Fruit fly (Drosophila melanogaster) whole organism, embryonic: Measurements from ENCODE around the gene CG7607.

Experiments
- Adf1 ChIP-seq: fragments of 200-800 bp; sonication (Bioruptor generic); IDR thresholded peaks from 2 replicates; pipeline ENCODE4 v1.3.6; 2022; ENCODE audit warnings: missing biosample characterization, missing genetic modification characterization
- Blimp-1 ChIP-seq: fragments of 200-800 bp; sonication (Bioruptor generic); optimal IDR thresholded peaks from 3 replicates; lab custom pipeline; 2018; ENCODE audit warnings: missing biosample characterization, missing genetic modification characterization, mild to moderate bottlenecking, moderate library complexity, missing genetic modification reagents
- C15 ChIP-seq: fragments of 200-800 bp; sonication (Bioruptor generic); IDR thresholded peaks from 3 replicates; pipeline ENCODE4 v1.3.6; 2022; ENCODE audit warnings: missing biosample characterization, missing genetic modification characterization
- CG10147 ChIP-seq: fragments of 200-800 bp; sonication (Bioruptor generic); optimal IDR thresholded peaks from 2 replicates; lab custom pipeline; 2019; ENCODE audit warnings: missing biosample characterization, mild to moderate bottlenecking, missing genetic modification characterization, moderate library complexity
- CG10543 ChIP-seq: fragments of 200-800 bp; sonication (Bioruptor generic); optimal IDR thresholded peaks from 3 replicates; lab custom pipeline; 2017; ENCODE audit warnings: missing biosample characterization, mild to moderate bottlenecking, missing genetic modification characterization, moderate library complexity
- CG10654 ChIP-seq: fragments of 200-800 bp; sonication (Bioruptor generic); optimal IDR thresholded peaks from 2 replicates; lab custom pipeline; 2016; ENCODE audit warnings: missing biosample characterization, missing genetic modification characterization
- CG11085 ChIP-seq: fragments of 200-800 bp; sonication (Bioruptor generic); IDR thresholded peaks from 2 replicates; pipeline ENCODE4 v1.3.6; 2022; ENCODE audit warnings: missing biosample characterization, missing genetic modification characterization
- CG11093 ChIP-seq: fragments of 200-800 bp; sonication (Bioruptor generic); IDR thresholded peaks from 3 replicates; pipeline ENCODE4 v1.3.6; 2022; ENCODE audit warnings: missing biosample characterization, missing genetic modification characterization
- CG11504 ChIP-seq: fragments of 200-800 bp; sonication (Bioruptor generic); optimal IDR thresholded peaks from 3 replicates; lab custom pipeline; 2019; ENCODE audit warnings: missing biosample characterization, mild to moderate bottlenecking, missing genetic modification characterization, moderate library complexity
- CG11560 ChIP-seq: fragments of 200-800 bp; sonication (Bioruptor generic); IDR thresholded peaks from 3 replicates; pipeline ENCODE4 v1.3.6; 2022; ENCODE audit warnings: missing biosample characterization, missing genetic modification characterization
- CG12769 ChIP-seq: fragments of 200-800 bp; sonication (Bioruptor generic); optimal IDR thresholded peaks from 2 replicates; lab custom pipeline; 2019; ENCODE audit warnings: missing biosample characterization, mild to moderate bottlenecking, missing genetic modification characterization, moderate library complexity
- CG13123 ChIP-seq: fragments of 200-800 bp; sonication (Bioruptor generic); optimal IDR thresholded peaks from 2 replicates; lab custom pipeline; 2016; ENCODE audit warnings: missing biosample characterization, missing genetic modification characterization
- CG13287 ChIP-seq: fragments of 200-800 bp; sonication (Bioruptor generic); IDR thresholded peaks from 2 replicates; pipeline ENCODE4 v1.3.6; 2022; ENCODE audit warnings: missing biosample characterization, missing genetic modification characterization; ENCODE audit not compliant: partially characterized antibody
- CG15073 ChIP-seq: fragments of 200-800 bp; sonication (Bioruptor generic); optimal IDR thresholded peaks from 2 replicates; lab custom pipeline; 2016; ENCODE audit warnings: missing biosample characterization, missing genetic modification characterization
- CG15601 ChIP-seq: fragments of 200-800 bp; sonication (Bioruptor generic); optimal IDR thresholded peaks from 3 replicates; lab custom pipeline; 2019; ENCODE audit warnings: missing biosample characterization, mild to moderate bottlenecking, missing genetic modification characterization, moderate library complexity
- CG16815 ChIP-seq: fragments of 200-800 bp; sonication (Bioruptor generic); optimal IDR thresholded peaks from 3 replicates; lab custom pipeline; 2017; ENCODE audit warnings: missing biosample characterization, mild to moderate bottlenecking, missing genetic modification characterization
- CG2678 ChIP-seq: fragments of 200-800 bp; sonication (Bioruptor generic); optimal IDR thresholded peaks from 3 replicates; lab custom pipeline; 2019; ENCODE audit warnings: missing biosample characterization, mild to moderate bottlenecking, missing genetic modification characterization, moderate library complexity
- CG30431 ChIP-seq: fragments of 200-800 bp; sonication (Bioruptor generic); optimal IDR thresholded peaks from 2 replicates; lab custom pipeline; 2017; ENCODE audit warnings: missing biosample characterization, missing genetic modification characterization
- CG31388 ChIP-seq: fragments of 200-800 bp; sonication (Bioruptor generic); optimal IDR thresholded peaks from 2 replicates; lab custom pipeline; 2016; ENCODE audit warnings: missing biosample characterization, missing genetic modification characterization
- CG4328 ChIP-seq: fragments of 200-800 bp; sonication (Bioruptor generic); optimal IDR thresholded peaks from 3 replicates; lab custom pipeline; 2017; ENCODE audit warnings: missing biosample characterization, missing genetic modification reagents, missing genetic modification characterization
- CG4360 ChIP-seq: fragments of 200-800 bp; sonication (Bioruptor generic); IDR thresholded peaks from 2 replicates; pipeline ENCODE4 v1.3.6; 2022; ENCODE audit warnings: missing biosample characterization, missing genetic modification characterization
- CG6813 ChIP-seq: fragments of 200-800 bp; sonication (Bioruptor generic); optimal IDR thresholded peaks from 2 replicates; lab custom pipeline; 2017; ENCODE audit warnings: missing biosample characterization, missing genetic modification characterization, mild to moderate bottlenecking, moderate library complexity, missing genetic modification reagents
- CG9609 ChIP-seq: fragments of 200-800 bp; sonication (Bioruptor generic); optimal IDR thresholded peaks from 3 replicates; lab custom pipeline; 2016; ENCODE audit warnings: missing biosample characterization, missing genetic modification characterization
- D19A ChIP-seq: fragments of 200-800 bp; optimal IDR thresholded peaks from 3 replicates; lab custom pipeline; 2019; ENCODE audit warnings: missing biosample characterization, mild to moderate bottlenecking, missing genetic modification characterization, moderate library complexity
- Dip3 ChIP-seq: fragments of 200-800 bp; sonication (Bioruptor generic); optimal IDR thresholded peaks from 3 replicates; lab custom pipeline; 2016; ENCODE audit warnings: missing biosample characterization, missing genetic modification characterization
- Eip74EF ChIP-seq, 2 experiments: fragments of 200-800 bp in 1 of 2; fragments of >200 bp in 1 of 2; sonication (Bioruptor generic) in 1 of 2; optimal IDR thresholded peaks; 2 replicates each; lab custom pipeline; 2017 to 2019; ENCODE audit warnings: missing biosample characterization in 2 of 2, missing genetic modification characterization in 2 of 2, mild to moderate bottlenecking in 1 of 2, moderate library complexity in 1 of 2
- Fer1 ChIP-seq: fragments of 200-800 bp; sonication (Bioruptor generic); optimal IDR thresholded peaks from 2 replicates; lab custom pipeline; 2017; ENCODE audit warnings: missing biosample characterization, mild to moderate bottlenecking, missing genetic modification characterization
- Mad ChIP-seq: fragments of 200-800 bp; sonication (Bioruptor generic); optimal IDR thresholded peaks from 2 replicates; lab custom pipeline; 2016; ENCODE audit warnings: missing biosample characterization, missing genetic modification characterization
- Nf-YC ChIP-seq: fragments of 200-800 bp; optimal IDR thresholded peaks from 3 replicates; lab custom pipeline; 2019; ENCODE audit warnings: missing biosample characterization, mild to moderate bottlenecking, missing genetic modification characterization, moderate library complexity
- Oli ChIP-seq: fragments of 200-800 bp; sonication (Bioruptor generic); optimal IDR thresholded peaks from 2 replicates; lab custom pipeline; 2018; ENCODE audit warnings: missing biosample characterization, mild to moderate bottlenecking, missing genetic modification characterization, moderate library complexity
- Rx ChIP-seq: fragments of 200-800 bp; sonication (Bioruptor generic); IDR thresholded peaks from 2 replicates; pipeline ENCODE4 v1.3.6; 2022; ENCODE audit warnings: missing biosample characterization, missing genetic modification characterization
- Vsx1 ChIP-seq: fragments of 200-800 bp; sonication (Bioruptor generic); optimal IDR thresholded peaks from 2 replicates; lab custom pipeline; 2017; ENCODE audit warnings: missing biosample characterization, mild to moderate bottlenecking, missing genetic modification characterization, missing genetic modification reagents
- amos ChIP-seq: fragments of 200-800 bp; sonication (Bioruptor generic); IDR thresholded peaks from 2 replicates; pipeline ENCODE4 v1.3.6; 2022; ENCODE audit warnings: missing biosample characterization, missing genetic modification characterization; ENCODE audit not compliant: partially characterized antibody
- bbx ChIP-seq: fragments of 200-800 bp; sonication (Bioruptor generic); IDR thresholded peaks from 2 replicates; pipeline ENCODE4 v1.3.6; 2022; ENCODE audit warnings: missing biosample characterization, missing genetic modification characterization; ENCODE audit not compliant: partially characterized antibody
- cas ChIP-seq: fragments of 200-800 bp; sonication (Bioruptor generic); IDR thresholded peaks from 2 replicates; pipeline ENCODE4 v1.3.6; 2022; ENCODE audit warnings: missing biosample characterization, missing genetic modification characterization
- eve ChIP-seq, 2 experiments: fragments of >200 bp; optimal IDR thresholded peaks; 2 replicates each; lab custom pipeline; 2017; ENCODE audit warnings: missing biosample characterization in 2 of 2, missing genetic modification characterization in 2 of 2
- fu2 ChIP-seq: fragments of 200-800 bp; sonication (Bioruptor generic); optimal IDR thresholded peaks from 2 replicates; lab custom pipeline; 2016; ENCODE audit warnings: missing biosample characterization, missing genetic modification characterization
- gfzf ChIP-seq: fragments of 200-800 bp; sonication (Bioruptor generic); optimal IDR thresholded peaks from 2 replicates; lab custom pipeline; 2016; ENCODE audit warnings: missing biosample characterization, mild to moderate bottlenecking, missing genetic modification characterization, moderate library complexity
- hb ChIP-seq: fragments of 200-800 bp; sonication (Bioruptor generic); IDR thresholded peaks from 3 replicates; pipeline ENCODE4 v1.3.6; 2022; ENCODE audit warnings: missing biosample characterization, missing genetic modification characterization; ENCODE audit not compliant: partially characterized antibody
- jigr1 ChIP-seq: fragments of 200-800 bp; sonication (Bioruptor generic); IDR thresholded peaks from 3 replicates; pipeline ENCODE4 v1.3.6; 2022; ENCODE audit warnings: missing biosample characterization, missing genetic modification characterization
- kni ChIP-seq: fragments of 200-800 bp; sonication (Bioruptor generic); optimal IDR thresholded peaks from 3 replicates; lab custom pipeline; 2017; ENCODE audit warnings: mild to moderate bottlenecking, missing biosample characterization, missing genetic modification reagents, missing genetic modification characterization
- lab ChIP-seq: fragments of 200-800 bp; sonication (Bioruptor generic); optimal IDR thresholded peaks from 3 replicates; lab custom pipeline; 2017; ENCODE audit warnings: missing biosample characterization, missing genetic modification characterization, mild to moderate bottlenecking, moderate library complexity, missing genetic modification reagents
- luna ChIP-seq: fragments of 200-800 bp; sonication (Bioruptor generic); optimal IDR thresholded peaks from 2 replicates; lab custom pipeline; 2016; ENCODE audit warnings: missing biosample characterization, missing genetic modification characterization
- mld ChIP-seq: fragments of 200-800 bp; sonication (Bioruptor generic); IDR thresholded peaks from 3 replicates; pipeline ENCODE4 v1.3.6; 2022; ENCODE audit warnings: missing biosample characterization, missing genetic modification characterization; ENCODE audit not compliant: partially characterized antibody
- nerfin-2 ChIP-seq: fragments of 200-800 bp; sonication (Bioruptor generic); IDR thresholded peaks from 2 replicates; pipeline ENCODE4 v1.3.6; 2022; ENCODE audit warnings: missing biosample characterization, missing genetic modification characterization; ENCODE audit not compliant: partially characterized antibody
- sc ChIP-seq, 3 experiments: fragments of >200 bp in 2 of 3; fragments of 200-800 bp in 1 of 3; sonication (Bioruptor generic) in 1 of 3; optimal IDR thresholded peaks; 2 replicates in 2 of 3; 3 replicates in 1 of 3; lab custom pipeline; 2017; ENCODE audit warnings: mild to moderate bottlenecking in 1 of 3, missing biosample characterization in 1 of 3, missing genetic modification characterization in 1 of 3, missing genetic modification reagents in 1 of 3
- sd ChIP-seq: fragments of 200-800 bp; sonication (Bioruptor generic); optimal IDR thresholded peaks from 3 replicates; lab custom pipeline; 2018; ENCODE audit warnings: missing biosample characterization, mild to moderate bottlenecking, missing genetic modification characterization, moderate library complexity
- tx ChIP-seq: fragments of 200-800 bp; sonication (Bioruptor generic); optimal IDR thresholded peaks from 2 replicates; lab custom pipeline; 2016; ENCODE audit warnings: missing biosample characterization, missing genetic modification characterization
- usp ChIP-seq: fragments of >200 bp; optimal IDR thresholded peaks from 2 replicates; lab custom pipeline; 2017; ENCODE audit warnings: missing biosample characterization, missing genetic modification characterization

CG7607 gene

DNA sequence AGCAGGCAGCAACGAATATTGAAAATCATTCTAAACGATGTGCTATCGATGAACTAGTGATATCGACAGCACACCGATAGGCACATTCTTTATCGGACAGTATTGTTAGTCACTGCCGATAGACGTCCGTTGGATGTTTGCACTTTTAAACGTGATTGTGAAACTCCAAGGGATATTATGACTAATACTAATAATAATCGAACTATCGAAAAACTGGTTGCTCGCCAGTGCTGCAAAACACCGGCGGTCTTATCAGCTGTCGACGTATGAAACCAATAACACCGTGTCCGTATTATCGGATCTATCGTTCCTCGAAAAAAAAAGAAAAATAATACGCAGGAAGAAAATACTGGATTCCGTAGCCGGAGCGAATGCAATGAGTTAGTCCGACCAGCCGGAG is 11.1 kb downstream of the CG7607 start, which contains the start of the genes Ube3a and CG7600 (continued):
- no peak for TF ChIP-seq luna (GFP tag; lab: Kevin White, UChicago)
- TF ChIP-seq CG9609 (GFP tag; lab: Kevin White, UChicago): no peak
- TF ChIP-seq CG12769 (tag; lab: Kevin White, UChicago): peak; percentile 74
- no peak for TF ChIP-seq eve (GFP tag; optimal IDR thresholded peaks at IDR 0.05; lab: Kevin White, UChicago)
- TF ChIP-seq jigr1 (GFP tag; lab: Robert Waterston, UW): no peak
- peak; percentile 100 for TF ChIP-seq mld (GFP tag; lab: Robert Waterston, UW)
- TF ChIP-seq sd (tag; lab: Kevin White, UChicago): peak; percentile 84
- peak; percentile 100 for TF ChIP-seq hb
- TF ChIP-seq CG11093: no peak
- peak; percentile 39 for TF ChIP-seq CG10147
- no peak for TF ChIP-seq CG30431 (GFP tag; lab: Kevin White, UChicago)
- TF ChIP-seq lab (GFP tag; lab: Kevin White, UChicago): peak; percentile 65
- no peak for TF ChIP-seq CG4360 (GFP tag; lab: Robert Waterston, UW)
- TF ChIP-seq fu2 (GFP tag; lab: Kevin White, UChicago): peak; percentile 36
- TF ChIP-seq D19A: no peak
- no peak for TF ChIP-seq CG4328 (GFP tag; lab: Kevin White, UChicago)
- TF ChIP-seq Nf-YC (tag; lab: Kevin White, UChicago): peak; percentile 54
- TF ChIP-seq Oli (tag; lab: Kevin White, UChicago): no peak
- peak; percentile 45 for TF ChIP-seq CG2678 (tag; lab: Kevin White, UChicago)
- TF ChIP-seq CG11560 (tag; lab: Robert Waterston, UW): peak; percentile 27; the same call in 1 of the 3 replicates
- TF ChIP-seq Eip74EF (GFP tag; optimal IDR thresholded peaks at IDR 0.05; lab: Kevin White, UChicago): no peak
- TF ChIP-seq CG16815 (GFP tag; lab: Kevin White, UChicago): no peak
- peak; percentile 100 for TF ChIP-seq nerfin-2 (GFP tag; lab: Robert Waterston, UW)
- peak; percentile 46; the same call in 1 of the 2 replicates for TF ChIP-seq Adf1
- peak; percentile 52 for TF ChIP-seq gfzf (GFP tag; lab: Kevin White, UChicago)
- TF ChIP-seq CG6813 (GFP tag; lab: Kevin White, UChicago): no peak
- no peak for TF ChIP-seq CG15073 (GFP tag; lab: Kevin White, UChicago)
- no peak; the same call in 1 of the 2 replicates for TF ChIP-seq CG11085 (GFP tag; lab: Robert Waterston, UW)
- no peak for TF ChIP-seq CG10654
- peak; percentile 53 for TF ChIP-seq CG10543 (GFP tag; lab: Kevin White, UChicago)
- TF ChIP-seq sc (optimal IDR thresholded peaks at IDR 0.05; lab: Kevin White, UChicago): no peak
- no peak for TF ChIP-seq sc (GFP tag; optimal IDR thresholded peaks at IDR 0.05; lab: Kevin White, UChicago)
- TF ChIP-seq Mad (GFP tag; lab: Kevin White, UChicago): no peak
- peak; percentile 18 for TF ChIP-seq Dip3 (GFP tag; lab: Kevin White, UChicago)
- no peak for TF ChIP-seq Blimp-1 (GFP tag; lab: Kevin White, UChicago)
- no peak for TF ChIP-seq C15
- TF ChIP-seq CG11504 (tag; lab: Kevin White, UChicago): peak; percentile 44
- TF ChIP-seq usp: no peak
- peak; percentile 100 for TF ChIP-seq bbx (GFP tag; lab: Robert Waterston, UW)
- TF ChIP-seq CG31388 (GFP tag; lab: Kevin White, UChicago): no peak
- peak; percentile 56 for TF ChIP-seq CG15601 (tag; lab: Kevin White, UChicago)
- TF ChIP-seq CG13123: no peak
- TF ChIP-seq amos (GFP tag; lab: Robert Waterston, UW): peak; percentile 99
- TF ChIP-seq cas (GFP tag; lab: Robert Waterston, UW): no peak
- TF ChIP-seq Rx: no peak
- no peak for TF ChIP-seq tx (GFP tag; lab: Kevin White, UChicago)
- TF ChIP-seq Vsx1 (GFP tag; lab: Kevin White, UChicago): peak; percentile 24
- peak; percentile 69 for TF ChIP-seq Fer1 (GFP tag; lab: Kevin White, UChicago)
- TF ChIP-seq kni (GFP tag; lab: Kevin White, UChicago): no peak
- peak; percentile 100 for TF ChIP-seq CG13287
